Fruit fly (Drosophila melanogaster) whole organism: Measurements from ENCODE around the gene CG6966.

Experiments used
- CG8478 ChIP-seq: fragments of >200 bp; optimal IDR thresholded peaks from 2 replicates; lab custom pipeline; 2018; ENCODE audit warnings: inconsistent platforms
- Dll ChIP-seq: fragments of >200 bp; optimal IDR thresholded peaks from 2 replicates; lab custom pipeline; 2017
- EcR ChIP-seq, 2 experiments: fragments of >200 bp; optimal IDR thresholded peaks; 2 replicates each; lab custom pipeline; 2017; ENCODE audit warnings: missing biosample characterization in 2 of 2, missing genetic modification characterization in 2 of 2, missing genetic modification reagents in 2 of 2
- pan ChIP-seq: fragments of >200 bp; optimal IDR thresholded peaks from 2 replicates; lab custom pipeline; 2017
- psq ChIP-seq: fragments of >200 bp; optimal IDR thresholded peaks from 2 replicates; lab custom pipeline; 2017
- usp ChIP-seq: fragments of >200 bp; optimal IDR thresholded peaks from 2 replicates; lab custom pipeline; 2017; ENCODE audit warnings: missing biosample characterization, missing genetic modification characterization, mixed read lengths

Gene CG6966

DNA sequence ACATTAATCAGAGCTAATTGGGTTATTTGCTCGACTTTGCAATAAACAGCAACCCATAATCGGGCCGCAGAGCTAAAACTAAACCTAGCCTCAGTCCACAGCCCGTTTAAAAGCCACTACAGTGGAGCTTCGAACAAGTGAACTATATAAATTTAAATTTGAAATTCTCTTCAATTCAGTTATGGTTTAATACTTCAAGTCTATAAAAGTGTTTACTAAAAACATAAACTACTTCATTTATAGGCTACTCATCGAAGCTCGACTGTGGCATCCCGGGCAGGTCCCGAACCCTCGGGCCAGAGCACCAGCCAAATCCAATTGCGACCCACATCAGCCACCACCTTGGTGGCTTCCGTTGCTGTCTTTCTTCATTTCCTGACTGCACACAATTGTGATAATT, 14.7 kb upstream of the CG6966 start:
- TF ChIP-seq pan (lab: Kevin White, UChicago) (no peak), CG8478 (no peak), Dll (lab: Kevin White, UChicago) (no peak), psq (no peak)

DNA sequence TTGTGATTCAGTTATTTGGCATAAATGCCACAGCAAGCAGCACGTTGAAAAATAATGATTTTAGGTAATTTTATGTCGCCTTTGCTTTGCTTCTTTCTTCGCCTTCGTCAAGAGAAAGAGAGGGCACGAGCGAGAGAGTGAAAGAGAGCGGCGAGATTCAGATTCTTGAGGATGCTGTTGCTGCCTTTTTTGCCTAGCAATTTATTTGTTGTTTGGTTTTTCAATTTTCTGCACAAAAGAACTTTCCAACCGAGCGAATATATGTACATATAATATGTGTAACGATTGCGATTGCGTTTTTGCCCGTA, 548 bp downstream of the CG6966 start:
- TF ChIP-seq pan (lab: Kevin White, UChicago) (no peak), psq (no peak), EcR (GFP tag; optimal IDR thresholded peaks at IDR 0.05; lab: Kevin White, UChicago) (no peak), CG8478 (no peak), Dll (lab: Kevin White, UChicago) (no peak), usp (GFP tag; lab: Kevin White, UChicago) (no peak)

DNA sequence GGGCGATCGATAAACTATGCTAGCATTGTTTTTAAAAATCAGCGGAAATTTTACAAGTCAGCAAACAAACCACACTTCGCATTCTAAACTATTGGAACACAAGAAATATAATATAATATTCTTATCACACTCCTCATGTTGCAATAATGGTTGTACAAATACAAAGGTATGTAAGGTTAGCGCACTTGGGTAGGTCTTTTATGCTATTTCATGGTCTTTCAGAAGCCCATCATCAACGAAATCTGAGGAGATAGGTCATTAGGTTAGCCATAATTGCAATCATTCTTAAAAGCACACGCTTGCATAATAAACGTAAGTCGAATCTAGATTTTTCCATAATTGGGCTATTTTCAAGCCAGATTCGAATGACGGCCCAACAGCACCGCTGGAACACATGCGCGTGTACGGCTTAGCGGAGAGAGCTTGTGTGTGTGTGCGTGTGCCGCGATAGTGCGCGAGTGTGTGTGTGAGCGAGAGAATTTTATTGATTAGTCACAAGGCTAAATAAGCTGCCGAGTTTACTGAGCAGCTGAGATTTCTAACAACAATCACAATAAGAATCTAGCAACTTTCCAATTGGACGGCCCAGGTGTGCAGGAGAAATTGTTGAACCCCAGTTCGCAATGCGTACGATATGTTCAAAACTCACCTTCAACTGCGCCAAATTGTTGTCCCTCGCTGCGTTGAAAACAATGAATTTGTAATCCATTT, 1.1 kb downstream of the CG6966 start:
- TF ChIP-seq pan (lab: Kevin White, UChicago) (no peak), usp (GFP tag; lab: Kevin White, UChicago) (no peak), EcR (GFP tag; optimal IDR thresholded peaks at IDR 0.05; lab: Kevin White, UChicago) (no peak), Dll (lab: Kevin White, UChicago) (no peak), CG8478 (no peak), psq (no peak)

dm6 chr3R:15092784-15093183, 2.6 kb downstream of the CG6966 start:
- TF ChIP-seq pan (lab: Kevin White, UChicago) (no peak), CG8478 (no peak), psq (no peak), Dll (lab: Kevin White, UChicago) (no peak), usp (GFP tag; lab: Kevin White, UChicago) (no peak), EcR (GFP tag; optimal IDR thresholded peaks at IDR 0.05; lab: Kevin White, UChicago) (no peak)

dm6 chr3R:15092351-15092750, 3.1 kb downstream of the CG6966 start:
- TF ChIP-seq pan (lab: Kevin White, UChicago) (no peak), EcR (GFP tag; optimal IDR thresholded peaks at IDR 0.05; lab: Kevin White, UChicago) (no peak), usp (GFP tag; lab: Kevin White, UChicago) (no peak), Dll (lab: Kevin White, UChicago) (no peak), CG8478 (no peak), psq (no peak)

- TF ChIP-seq CG8478: no peak
- no peak for TF ChIP-seq pan (lab: Kevin White, UChicago)
- no peak for TF ChIP-seq Dll (lab: Kevin White, UChicago)
- no peak for TF ChIP-seq EcR (GFP tag; optimal IDR thresholded peaks at IDR 0.05; lab: Kevin White, UChicago)
- no peak for TF ChIP-seq psq
- no peak for TF ChIP-seq usp (GFP tag; lab: Kevin White, UChicago)
Observed at dm6 chr3R:15091680-15092343, 3.6 kb downstream of the CG6966 start.

dm6 chr3R:15089922-15090261, 5.5 kb downstream of the CG6966 start:
- no peak for TF ChIP-seq pan (lab: Kevin White, UChicago)
- no peak for TF ChIP-seq usp (GFP tag; lab: Kevin White, UChicago)
- TF ChIP-seq Dll (lab: Kevin White, UChicago): no peak
- TF ChIP-seq CG8478: no peak
- TF ChIP-seq EcR (GFP tag; optimal IDR thresholded peaks at IDR 0.05; lab: Kevin White, UChicago): no peak
- no peak for TF ChIP-seq psq

- no peak for TF ChIP-seq pan (lab: Kevin White, UChicago)
- TF ChIP-seq CG8478: no peak
- TF ChIP-seq EcR (GFP tag; optimal IDR thresholded peaks at IDR 0.05; lab: Kevin White, UChicago): no peak
- no peak for TF ChIP-seq psq
- no peak for TF ChIP-seq Dll (lab: Kevin White, UChicago)
- TF ChIP-seq usp (GFP tag; lab: Kevin White, UChicago): no peak
Observed at dm6 chr3R:15089250-15089921, 6.0 kb downstream of the CG6966 start.

DNA sequence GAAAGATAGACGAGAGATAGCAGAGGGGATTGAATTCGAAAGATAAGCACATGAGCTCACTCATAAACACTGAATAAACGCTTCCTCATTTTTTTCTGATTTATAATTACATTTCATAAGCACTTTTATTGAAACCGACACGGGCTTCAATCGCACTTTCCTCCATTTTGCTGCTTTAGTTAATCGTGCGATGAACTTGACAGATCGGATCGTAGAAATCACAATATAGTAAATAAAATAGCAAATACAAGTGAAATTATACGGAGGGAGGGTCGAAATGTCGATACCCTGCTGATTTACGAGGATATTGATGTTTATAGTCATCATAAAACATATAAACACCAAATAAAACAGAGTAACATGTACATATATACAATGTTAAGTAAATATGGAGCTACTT, 7.2 kb downstream of the CG6966 start:
- no peak for TF ChIP-seq EcR (GFP tag; optimal IDR thresholded peaks at IDR 0.05; lab: Kevin White, UChicago)

- no peak for TF ChIP-seq Dll (lab: Kevin White, UChicago)
- TF ChIP-seq EcR (GFP tag; optimal IDR thresholded peaks at IDR 0.05; lab: Kevin White, UChicago): no peak
- no peak for TF ChIP-seq CG8478
- no peak for TF ChIP-seq psq
- TF ChIP-seq pan (lab: Kevin White, UChicago): no peak
- no peak for TF ChIP-seq usp (GFP tag; lab: Kevin White, UChicago)
Observed at dm6 chr3R:15087606-15088193, 7.7 kb downstream of the CG6966 start.

DNA sequence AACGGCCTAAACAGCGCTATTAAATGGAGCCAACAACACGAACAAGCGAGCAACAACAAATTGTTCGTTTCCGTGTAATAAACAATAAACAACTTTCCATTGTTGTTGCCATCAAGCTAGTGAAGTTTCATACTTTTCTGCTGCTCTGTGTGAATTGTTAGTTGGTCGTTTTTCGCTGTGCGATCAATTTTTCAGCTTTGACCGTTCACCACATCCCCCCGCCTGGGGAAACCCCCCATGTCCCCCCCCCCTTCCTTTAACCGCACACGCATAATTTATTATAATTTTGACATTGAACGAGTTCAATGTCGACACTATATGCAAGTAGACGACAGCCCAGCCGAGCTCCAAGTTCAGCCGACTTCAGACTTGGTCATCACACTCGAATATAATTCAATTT, 8.4 kb downstream of the CG6966 start:
- TF ChIP-seq CG8478 (no peak), Dll (lab: Kevin White, UChicago) (no peak), EcR (GFP tag; optimal IDR thresholded peaks at IDR 0.05; lab: Kevin White, UChicago) (no peak), pan (lab: Kevin White, UChicago) (no peak), usp (GFP tag; lab: Kevin White, UChicago) (no peak), psq (no peak)

- TF ChIP-seq EcR (GFP tag; optimal IDR thresholded peaks at IDR 0.05; lab: Kevin White, UChicago) (no peak), pan (lab: Kevin White, UChicago) (no peak)
Observed at dm6 chr3R:15084461-15085106, 10.8 kb downstream of the CG6966 start.
